Worm (Caenorhabditis elegans): ENCODE data around the gene dhs-31.

dhs-31 gene

ce11 chrIV:10085401-10086187, 44.9 kb upstream of the dhs-31 start, which contains the start of the genes col-2 and ndc-80 (continued):
- no peak for TF ChIP-seq set-16 (GFP tag; IDR thresholded peaks at IDR 0.05)
- no peak for TF ChIP-seq nhr-28 (tag; optimal IDR thresholded peaks at IDR 0.05)
- peak; percentile 82 for TF ChIP-seq dpl-1 (GFP tag; optimal IDR thresholded peaks at IDR 0.05)
- TF ChIP-seq Y105C5A.15 (GFP tag; IDR thresholded peaks at IDR 0.05), result no peak
- no peak for TF ChIP-seq pqm-1 (tag; optimal IDR thresholded peaks at IDR 0.05)
- TF ChIP-seq unc-130 (GFP tag; optimal IDR thresholded peaks at IDR 0.05), result peak; percentile 82

ce11 chrIV:10084323-10084959, 43.7 kb upstream of the dhs-31 start, which contains the start of gene W01B6.8:
W01B6.8 (minus strand) TSS chrIV:10084373.
- TF ChIP-seq unc-62 (GFP tag; optimal IDR thresholded peaks at IDR 0.05 in 1 of 2) (no peak), unc-62 (tag; optimal IDR thresholded peaks at IDR 0.05) (no peak), ceh-32 (tag; optimal IDR thresholded peaks at IDR 0.05; ENCODE audit: poor library complexity) (no peak), F49E8.2 (tag; optimal IDR thresholded peaks at IDR 0.05; ENCODE audit: borderline replicate concordance) (no peak), hlh-30 (tag; optimal IDR thresholded peaks at IDR 0.05; ENCODE audit: insufficient read depth) (no peak), set-16 (GFP tag; IDR thresholded peaks at IDR 0.05) (peak; percentile 99), snpc-1.2 (GFP tag; IDR thresholded peaks at IDR 0.05) (no peak), ceh-44 (GFP tag; IDR thresholded peaks at IDR 0.05) (no peak), lin-13 (GFP tag; optimal IDR thresholded peaks at IDR 0.05) (no peak), pha-4 (GFP tag; IDR thresholded peaks at IDR 0.05) (peak; percentile 67; the same call in 1 of the 2 replicates), pha-4 (tag; optimal IDR thresholded peaks at IDR 0.05) (no peak), egl-43 (GFP tag; IDR thresholded peaks at IDR 0.05) (0 out of 2 replicates have a peak, but pooled peaks have one; percentile 19)

ce11 chrIV:10080816-10081215, 40.1 kb upstream of the dhs-31 start, which contains the start of gene W01B6.6:
W01B6.6 (plus strand) TSS chrIV:10081116.
- TF ChIP-seq daf-19 (GFP tag; conservative IDR thresholded peaks at IDR 0.05) (no peak), ama-1 (optimal IDR thresholded peaks at IDR 0.05) (no peak), F49E8.2 (tag; optimal IDR thresholded peaks at IDR 0.05; ENCODE audit: borderline replicate concordance) (no peak), nhr-48 (tag; optimal IDR thresholded peaks at IDR 0.05) (no peak), vab-7 (GFP tag; IDR thresholded peaks at IDR 0.05) (no peak), zfp-3 (GFP tag; conservative IDR thresholded peaks at IDR 0.05) (no peak), zag-1 (tag; optimal IDR thresholded peaks at IDR 0.05) (no peak), nhr-6 (tag; optimal IDR thresholded peaks at IDR 0.05) (no peak), cey-2 (tag; optimal IDR thresholded peaks at IDR 0.05; ENCODE audit: borderline replicate concordance, insufficient read depth) (no peak), dmd-6 (GFP tag; IDR thresholded peaks at IDR 0.05) (no peak), ZK337.2 (GFP tag; IDR thresholded peaks at IDR 0.05) (no peak), zfp-2 (tag; optimal IDR thresholded peaks at IDR 0.05) (no peak), ZK546.5 (tag; optimal IDR thresholded peaks at IDR 0.05) (no peak), hlh-11 (tag; optimal IDR thresholded peaks at IDR 0.05) (no peak), daf-16 (GFP tag; optimal IDR thresholded peaks at IDR 0.05) (no peak), daf-16 (tag; optimal IDR thresholded peaks at IDR 0.05) (no peak), mep-1 (tag; optimal IDR thresholded peaks at IDR 0.05) (no peak), zip-2 (tag; optimal IDR thresholded peaks at IDR 0.05) (no peak)

ce11 chrIV:10078003-10078402, 37.3 kb upstream of the dhs-31 start:
- TF ChIP-seq daf-19 (GFP tag; conservative IDR thresholded peaks at IDR 0.05) (no peak), unc-62 (GFP tag; optimal IDR thresholded peaks at IDR 0.05 in 1 of 2) (peak in 1 of 2 experiments; percentile 92), unc-62 (tag; optimal IDR thresholded peaks at IDR 0.05) (no peak)

Data from whole organism, L4 larva.